Worm (Caenorhabditis elegans) whole organism, mixed stage, embryonic: ENCODE measurements around the gene C36C5.14.

Experiments
- M03D4.4 ChIP-seq: sonication (generic microtip); optimal IDR thresholded peaks from 2 replicates; lab custom pipeline; 2017; ENCODE audit warnings: mild to moderate bottlenecking, missing genetic modification characterization, missing compliant biosample characterization
- bed-3 ChIP-seq: fragments of 200-800 bp; sonication (Bioruptor generic); optimal IDR thresholded peaks from 3 replicates; lab custom pipeline; 2018; ENCODE audit warnings: mild to moderate bottlenecking, missing genetic modification characterization, moderate library complexity, missing compliant biosample characterization
- blmp-1 ChIP-seq: fragments of 150-350 bp; optimal IDR thresholded peaks from 2 replicates; lab custom pipeline; 2014; ENCODE audit warnings: missing biosample characterization, missing genetic modification characterization
- ceh-39 ChIP-seq: fragments of 150-350 bp; optimal IDR thresholded peaks from 2 replicates; lab custom pipeline; 2014; ENCODE audit warnings: missing biosample characterization, missing genetic modification characterization
- ceh-43 ChIP-seq: fragments of 200-800 bp; sonication (Bioruptor generic); optimal IDR thresholded peaks from 2 replicates; lab custom pipeline; 2018; ENCODE audit warnings: mild to moderate bottlenecking, missing genetic modification characterization, moderate library complexity, missing compliant biosample characterization
- ceh-83 ChIP-seq: fragments of 200-800 bp; sonication (Bioruptor generic); optimal IDR thresholded peaks from 2 replicates; lab custom pipeline; 2018; ENCODE audit warnings: mild to moderate bottlenecking, missing genetic modification characterization, missing compliant biosample characterization
- ces-1 ChIP-seq: fragments of 150-350 bp; optimal IDR thresholded peaks from 2 replicates; lab custom pipeline; 2014; ENCODE audit warnings: missing biosample characterization, missing genetic modification reagents, missing genetic modification characterization
- cnd-1 ChIP-seq: fragments of 200-800 bp; sonication (Bioruptor generic); optimal IDR thresholded peaks from 2 replicates; lab custom pipeline; 2018; ENCODE audit warnings: mild to moderate bottlenecking, missing genetic modification characterization, missing compliant biosample characterization
- drap-1 ChIP-seq: fragments of 200-800 bp; sonication (Bioruptor generic); optimal IDR thresholded peaks from 3 replicates; lab custom pipeline; 2018; ENCODE audit warnings: mild to moderate bottlenecking, missing genetic modification characterization, missing compliant biosample characterization
- elt-1 ChIP-seq: sonication (generic microtip); optimal IDR thresholded peaks from 2 replicates; lab custom pipeline; 2017; ENCODE audit warnings: missing genetic modification characterization, mild to moderate bottlenecking, missing compliant biosample characterization, antibody characterized with exemption, moderate library complexity, borderline replicate concordance; ENCODE audit not compliant: insufficient read depth
- elt-3 ChIP-seq: fragments of 150-350 bp; optimal IDR thresholded peaks from 2 replicates; lab custom pipeline; 2014; ENCODE audit warnings: missing biosample characterization, missing genetic modification characterization
- flh-1 ChIP-seq: fragments of 200-800 bp; sonication (Bioruptor generic); optimal IDR thresholded peaks from 2 replicates; lab custom pipeline; 2018; ENCODE audit warnings: mild to moderate bottlenecking, missing genetic modification characterization, moderate library complexity, missing compliant biosample characterization
- ham-2 ChIP-seq: fragments of 200-800 bp; sonication (Bioruptor generic); optimal IDR thresholded peaks from 2 replicates; lab custom pipeline; 2018; ENCODE audit warnings: mild to moderate bottlenecking, missing genetic modification characterization, missing compliant biosample characterization
- hlh-1 ChIP-seq: fragments of 150-350 bp; optimal IDR thresholded peaks from 2 replicates; lab custom pipeline; 2014; ENCODE audit warnings: missing biosample characterization, missing genetic modification reagents, missing genetic modification characterization
- lin-13 ChIP-seq: fragments of 150-350 bp; optimal IDR thresholded peaks from 2 replicates; lab custom pipeline; 2014; ENCODE audit warnings: missing biosample characterization, missing genetic modification characterization
- lin-32 ChIP-seq: fragments of 200-800 bp; sonication (Bioruptor generic); optimal IDR thresholded peaks from 2 replicates; lab custom pipeline; 2018; ENCODE audit warnings: mild to moderate bottlenecking, missing genetic modification characterization, missing compliant biosample characterization
- lsy-2 ChIP-seq: fragments of 150-350 bp; optimal IDR thresholded peaks from 2 replicates; lab custom pipeline; 2014; ENCODE audit warnings: missing biosample characterization, missing genetic modification characterization
- mab-5 ChIP-seq: fragments of 150-350 bp; optimal IDR thresholded peaks from 2 replicates; lab custom pipeline; 2014; ENCODE audit warnings: missing biosample characterization, missing genetic modification characterization
- mep-1 ChIP-seq: fragments of 150-350 bp; optimal IDR thresholded peaks from 2 replicates; lab custom pipeline; 2017; ENCODE audit warnings: missing biosample characterization, missing genetic modification reagents, missing genetic modification characterization, inconsistent platforms
- mls-2 ChIP-seq: sonication (generic microtip); optimal IDR thresholded peaks from 2 replicates; lab custom pipeline; 2016; ENCODE audit warnings: mild to moderate bottlenecking, missing genetic modification characterization, moderate library complexity, missing compliant biosample characterization
- nhr-12 ChIP-seq: fragments of 150-350 bp; optimal IDR thresholded peaks from 2 replicates; lab custom pipeline; 2014; ENCODE audit warnings: missing biosample characterization, missing genetic modification characterization
- nhr-2 ChIP-seq: fragments of 150-350 bp; optimal IDR thresholded peaks from 2 replicates; lab custom pipeline; 2014; ENCODE audit warnings: missing biosample characterization, missing genetic modification characterization
- nhr-237 ChIP-seq: fragments of 150-350 bp; optimal IDR thresholded peaks from 2 replicates; lab custom pipeline; 2014; ENCODE audit warnings: missing biosample characterization, missing genetic modification characterization
- nhr-28 ChIP-seq: fragments of 150-350 bp; optimal IDR thresholded peaks from 2 replicates; lab custom pipeline; 2014; ENCODE audit warnings: missing biosample characterization, missing genetic modification characterization
- pha-4 ChIP-seq: fragments of 150-350 bp; optimal IDR thresholded peaks from 2 replicates; lab custom pipeline; 2018; ENCODE audit warnings: missing biosample characterization, missing genetic modification reagents, missing genetic modification characterization
- sem-2 ChIP-seq: fragments of 200-800 bp; sonication (Bioruptor generic); optimal IDR thresholded peaks from 2 replicates; lab custom pipeline; 2018; ENCODE audit warnings: mild to moderate bottlenecking, missing genetic modification characterization, missing compliant biosample characterization
- snpc-4 ChIP-seq: fragments of 150-350 bp; optimal IDR thresholded peaks from 2 replicates; lab custom pipeline; 2014; ENCODE audit warnings: missing biosample characterization, missing genetic modification characterization
- sptf-1 ChIP-seq: sonication (generic microtip); optimal IDR thresholded peaks from 2 replicates; lab custom pipeline; 2017; ENCODE audit warnings: mild to moderate bottlenecking, missing genetic modification characterization, moderate library complexity, missing compliant biosample characterization
- tbx-8 ChIP-seq: fragments of 200-800 bp; sonication (Bioruptor generic); optimal IDR thresholded peaks from 2 replicates; lab custom pipeline; 2018; ENCODE audit warnings: mild to moderate bottlenecking, missing genetic modification characterization, moderate library complexity, missing compliant biosample characterization
- unc-120 ChIP-seq: sonication (generic microtip); optimal IDR thresholded peaks from 2 replicates; lab custom pipeline; 2017; ENCODE audit warnings: missing genetic modification characterization, missing compliant biosample characterization; ENCODE audit not compliant: poor library complexity, severe bottlenecking
- unc-39 ChIP-seq: fragments of 150-350 bp; optimal IDR thresholded peaks from 2 replicates; lab custom pipeline; 2014; ENCODE audit warnings: missing biosample characterization, missing genetic modification characterization
- unc-62 ChIP-seq: fragments of 150-350 bp; optimal IDR thresholded peaks from 2 replicates; lab custom pipeline; 2014; ENCODE audit warnings: missing biosample characterization, missing genetic modification reagents, missing genetic modification characterization
- zip-8 ChIP-seq: fragments of 150-350 bp; optimal IDR thresholded peaks from 2 replicates; lab custom pipeline; 2014; ENCODE audit warnings: missing biosample characterization, missing genetic modification characterization
- ztf-11 ChIP-seq: fragments of 150-350 bp; optimal IDR thresholded peaks from 2 replicates; lab custom pipeline; 2014; ENCODE audit warnings: missing biosample characterization, missing genetic modification characterization

C36C5.14 gene

ce11 chrV:3165438-3165837 lies at the start of gene C36C5.14:
Gene C36C5.14, minus strand, starts transcription at chrV:3165538.
- no peak for TF ChIP-seq ceh-43 (GFP tag; lab: Kevin White, UChicago)
- TF ChIP-seq unc-62: no peak
- TF ChIP-seq flh-1 (GFP tag; lab: Kevin White, UChicago): no peak
- no peak for TF ChIP-seq zip-8 (tag; lab: Kevin White, UChicago)
- no peak for TF ChIP-seq unc-120
- no peak for TF ChIP-seq elt-3
- TF ChIP-seq ceh-83: no peak
- no peak for TF ChIP-seq bed-3 (GFP tag; lab: Kevin White, UChicago)
- TF ChIP-seq pha-4 (tag; lab: Kevin White, UChicago): no peak
- no peak for TF ChIP-seq ceh-39 (tag; lab: Kevin White, UChicago)
- TF ChIP-seq tbx-8 (GFP tag; lab: Kevin White, UChicago): no peak
- TF ChIP-seq elt-1: no peak
- TF ChIP-seq nhr-237 (tag; lab: Kevin White, UChicago): no peak
- TF ChIP-seq hlh-1 (tag; lab: Kevin White, UChicago): no peak
- no peak for TF ChIP-seq sem-2 (GFP tag; lab: Kevin White, UChicago)
- TF ChIP-seq drap-1: no peak
- no peak for TF ChIP-seq unc-39 (tag; lab: Kevin White, UChicago)
- no peak for TF ChIP-seq lin-13 (tag; lab: Kevin White, UChicago)
- TF ChIP-seq snpc-4: no peak

- TF ChIP-seq elt-1 (no peak), sptf-1 (no peak), lin-13 (tag; lab: Kevin White, UChicago) (no peak), elt-3 (no peak), unc-120 (no peak), snpc-4 (no peak), flh-1 (GFP tag; lab: Kevin White, UChicago) (no peak), mls-2 (tag; lab: Kevin White, UChicago) (no peak), nhr-28 (tag; lab: Kevin White, UChicago) (no peak), blmp-1 (tag; lab: Kevin White, UChicago) (no peak), nhr-12 (tag; lab: Kevin White, UChicago) (no peak), sem-2 (GFP tag; lab: Kevin White, UChicago) (no peak), pha-4 (tag; lab: Kevin White, UChicago) (no peak), mep-1 (tag; lab: Kevin White, UChicago) (no peak), cnd-1 (tag; lab: Kevin White, UChicago) (no peak), bed-3 (GFP tag; lab: Kevin White, UChicago) (no peak), M03D4.4 (tag; lab: Kevin White, UChicago) (no peak), hlh-1 (tag; lab: Kevin White, UChicago) (no peak), ham-2 (no peak)
- TF ChIP-seq, all 35 proteins: peak for 0
Measured at ce11 chrV:3210147-3210546, 44.8 kb upstream of the C36C5.14 start, which contains the start of gene apx-1. Gene apx-1, plus strand, starts transcription at chrV:3210196.

ce11 chrV:3208940-3209339 lies 43.6 kb upstream of the C36C5.14 start:
- TF ChIP-seq hlh-1 (tag; lab: Kevin White, UChicago) (peak; percentile 51), lin-32 (GFP tag; lab: Kevin White, UChicago) (no peak)

- TF ChIP-seq mab-5 (tag; lab: Kevin White, UChicago) (no peak), nhr-237 (tag; lab: Kevin White, UChicago) (no peak), sptf-1 (no peak), nhr-28 (tag; lab: Kevin White, UChicago) (no peak), ztf-11 (tag; lab: Kevin White, UChicago) (no peak), drap-1 (no peak), lin-32 (GFP tag; lab: Kevin White, UChicago) (no peak), lsy-2 (tag; lab: Kevin White, UChicago) (no peak), ham-2 (no peak), unc-39 (tag; lab: Kevin White, UChicago) (no peak), flh-1 (GFP tag; lab: Kevin White, UChicago) (no peak), cnd-1 (tag; lab: Kevin White, UChicago) (no peak), elt-1 (no peak)
Measured at ce11 chrV:3204433-3204832, 39.1 kb upstream of the C36C5.14 start.

- TF ChIP-seq mls-2 (tag; lab: Kevin White, UChicago): no peak
- no peak for TF ChIP-seq tbx-8 (GFP tag; lab: Kevin White, UChicago)
- TF ChIP-seq nhr-2 (tag; lab: Kevin White, UChicago): no peak
- no peak for TF ChIP-seq nhr-28 (tag; lab: Kevin White, UChicago)
- no peak for TF ChIP-seq ces-1 (GFP tag; lab: Kevin White, UChicago)
- TF ChIP-seq pha-4 (tag; lab: Kevin White, UChicago): no peak
- TF ChIP-seq elt-3: no peak
- TF ChIP-seq hlh-1 (tag; lab: Kevin White, UChicago): no peak
- no peak for TF ChIP-seq mab-5 (tag; lab: Kevin White, UChicago)
- TF ChIP-seq unc-62: no peak
- TF ChIP-seq elt-1: no peak
- no peak for TF ChIP-seq ceh-43 (GFP tag; lab: Kevin White, UChicago)
- no peak for TF ChIP-seq lin-13 (tag; lab: Kevin White, UChicago)
- no peak for TF ChIP-seq bed-3 (GFP tag; lab: Kevin White, UChicago)
- TF ChIP-seq lsy-2 (tag; lab: Kevin White, UChicago): no peak
- no peak for TF ChIP-seq snpc-4
- TF ChIP-seq zip-8 (tag; lab: Kevin White, UChicago): no peak
Measured at ce11 chrV:3200323-3200722, 35.0 kb upstream of the C36C5.14 start, which contains the start of gene K08D9.4. Gene K08D9.4, minus strand, starts transcription at chrV:3200423.
